Fruit fly (Drosophila melanogaster): ENCODE results near the gene CG10920.
A peak's percentile ranks its signal among the peaks of the same experiment; 100 is the strongest.

The CG10920 gene

dm6 chrX:7888386-7889024, 34.5 kb upstream of the CG10920 start, which contains the start of gene Acat1 (continued):
- no peak for TF ChIP-seq eve (GFP tag; optimal IDR thresholded peaks at IDR 0.05)
- TF ChIP-seq Myb (GFP tag; optimal IDR thresholded peaks at IDR 0.05), result peak; percentile 88
- TF ChIP-seq CG2712 (tag; optimal IDR thresholded peaks at IDR 0.05), result peak; percentile 64
- peak; percentile 46; the same call in 1 of the 2 replicates for TF ChIP-seq amos (GFP tag; IDR thresholded peaks at IDR 0.05; ENCODE audit: partially characterized antibody)
- TF ChIP-seq CG6765 (GFP tag; optimal IDR thresholded peaks at IDR 0.05), result no peak
- peak; percentile 71 for TF ChIP-seq Dip3 (GFP tag; optimal IDR thresholded peaks at IDR 0.05)
- TF ChIP-seq ato (GFP tag; IDR thresholded peaks at IDR 0.05; ENCODE audit: partially characterized antibody), result 0 out of 2 replicates have a peak, but pooled peaks have one; percentile 14
- TF ChIP-seq CG9932 (GFP tag; IDR thresholded peaks at IDR 0.05), result peak; percentile 57
- no peak for TF ChIP-seq CG8765 (GFP tag; IDR thresholded peaks at IDR 0.05)
- TF ChIP-seq CG9609 (GFP tag; optimal IDR thresholded peaks at IDR 0.05), result peak; percentile 34
- no peak for TF ChIP-seq sc (optimal IDR thresholded peaks at IDR 0.05)
- TF ChIP-seq sc (GFP tag; optimal IDR thresholded peaks at IDR 0.05), result no peak
- TF ChIP-seq C15 (GFP tag; IDR thresholded peaks at IDR 0.05), result no peak
- no peak for TF ChIP-seq peb (GFP tag; IDR thresholded peaks at IDR 0.05)
- TF ChIP-seq btn (GFP tag; optimal IDR thresholded peaks at IDR 0.05), result no peak
- TF ChIP-seq Doc3 (GFP tag; IDR thresholded peaks at IDR 0.05; ENCODE audit: partially characterized antibody), result 0 out of 3 replicates have a peak, but pooled peaks have one; percentile 17
- TF ChIP-seq Bteb2 (GFP tag; optimal IDR thresholded peaks at IDR 0.05), result peak; percentile 38
- TF ChIP-seq CG11247 (GFP tag; IDR thresholded peaks at IDR 0.05), result peak; percentile 41; the same call in 1 of the 2 replicates
- TF ChIP-seq gsb-n (tag; optimal IDR thresholded peaks at IDR 0.05), result peak; percentile 44
- peak; percentile 91 for TF ChIP-seq Elba2 (GFP tag; optimal IDR thresholded peaks at IDR 0.05)
- TF ChIP-seq HmgZ (tag; optimal IDR thresholded peaks at IDR 0.05), result peak; percentile 34
- TF ChIP-seq hth (optimal IDR thresholded peaks at IDR 0.05), result no peak
- TF ChIP-seq hkb (optimal IDR thresholded peaks at IDR 0.05), result no peak
- peak; percentile 80 for TF ChIP-seq hkb (GFP tag; IDR thresholded peaks at IDR 0.05)
- TF ChIP-seq CG7786 (GFP tag; optimal IDR thresholded peaks at IDR 0.05), result peak; percentile 40
- TF ChIP-seq seq (GFP tag; IDR thresholded peaks at IDR 0.05), result no peak
- TF ChIP-seq Mad (GFP tag; optimal IDR thresholded peaks at IDR 0.05), result no peak
- TF ChIP-seq CG10321 (GFP tag; IDR thresholded peaks at IDR 0.05), result no peak
- TF ChIP-seq HHEX (GFP tag; optimal IDR thresholded peaks at IDR 0.05), result peak; percentile 38
- TF ChIP-seq bcd (GFP tag; optimal IDR thresholded peaks at IDR 0.05), result peak; percentile 42
- TF ChIP-seq CG34224 (GFP tag; IDR thresholded peaks at IDR 0.05; ENCODE audit: partially characterized antibody), result peak; percentile 58; the same call in 2 of the 3 replicates
- TF ChIP-seq CG17359 (tag; optimal IDR thresholded peaks at IDR 0.05), result no peak

dm6 chrX:7884360-7884759, 30.3 kb upstream of the CG10920 start, which contains the start of gene Ir7g:
Gene Ir7g (plus strand): TSS chrX:7884660.
- no peak for TF ChIP-seq Bgb (GFP tag; IDR thresholded peaks at IDR 0.05; ENCODE audit: partially characterized antibody)
- TF ChIP-seq CG5245 (GFP tag; optimal IDR thresholded peaks at IDR 0.05), result no peak
- no peak for TF ChIP-seq CG16779 (GFP tag; IDR thresholded peaks at IDR 0.05)
- no peak for TF ChIP-seq CG18599 (GFP tag; optimal IDR thresholded peaks at IDR 0.05)
- TF ChIP-seq cas (GFP tag; IDR thresholded peaks at IDR 0.05), result no peak
- no peak for TF ChIP-seq CG16813 (GFP tag; IDR thresholded peaks at IDR 0.05; ENCODE audit: partially characterized antibody)
- TF ChIP-seq p53 (GFP tag; optimal IDR thresholded peaks at IDR 0.05), result no peak
- no peak for TF ChIP-seq CG17829 (tag; optimal IDR thresholded peaks at IDR 0.05)
- no peak for TF ChIP-seq CG18476 (GFP tag; optimal IDR thresholded peaks at IDR 0.05)
- TF ChIP-seq CG4404 (GFP tag; IDR thresholded peaks at IDR 0.05), result no peak
- no peak for TF ChIP-seq Lim3 (GFP tag; IDR thresholded peaks at IDR 0.05)
- no peak for TF ChIP-seq CG14965 (GFP tag; optimal IDR thresholded peaks at IDR 0.05; ENCODE audit: borderline replicate concordance)
- TF ChIP-seq fd64A (GFP tag; optimal IDR thresholded peaks at IDR 0.05), result no peak
- no peak for TF ChIP-seq Vsx1 (GFP tag; optimal IDR thresholded peaks at IDR 0.05)
- TF ChIP-seq Oaz (GFP tag; IDR thresholded peaks at IDR 0.05), result no peak
- no peak for TF ChIP-seq ERR (GFP tag; optimal IDR thresholded peaks at IDR 0.05)
